Fruit fly (Drosophila melanogaster) whole organism, embryonic: Measurements from ENCODE around the gene CG12539.

Experiments
- Atf3 ChIP-seq: fragments of 200-800 bp; sonication (Bioruptor generic); optimal IDR thresholded peaks from 3 replicates; lab custom pipeline; 2016; ENCODE audit warnings: missing biosample characterization, missing genetic modification characterization
- B-H2 ChIP-seq: fragments of 200-800 bp; sonication (Bioruptor generic); optimal IDR thresholded peaks from 2 replicates; lab custom pipeline; 2018; ENCODE audit warnings: missing biosample characterization, mild to moderate bottlenecking, missing genetic modification characterization
- CG10565 ChIP-seq: fragments of 200-800 bp; sonication (Bioruptor generic); optimal IDR thresholded peaks from 3 replicates; lab custom pipeline; 2016; ENCODE audit warnings: missing biosample characterization, mild to moderate bottlenecking, missing genetic modification characterization
- CG10979 ChIP-seq: fragments of 200-800 bp; sonication (Bioruptor generic); optimal IDR thresholded peaks from 2 replicates; lab custom pipeline; 2018; ENCODE audit warnings: missing biosample characterization, mild to moderate bottlenecking, missing genetic modification characterization, moderate library complexity
- CG11398 ChIP-seq: fragments of 200-800 bp; sonication (Bioruptor generic); optimal IDR thresholded peaks from 2 replicates; lab custom pipeline; 2016; ENCODE audit warnings: missing biosample characterization, missing genetic modification characterization
- CG11695 ChIP-seq: fragments of 200-800 bp; sonication (Bioruptor generic); IDR thresholded peaks from 3 replicates; pipeline ENCODE4 v1.3.6; 2022; ENCODE audit warnings: missing biosample characterization, missing genetic modification characterization
- CG12155 ChIP-seq: fragments of 200-800 bp; sonication (Bioruptor generic); optimal IDR thresholded peaks from 3 replicates; lab custom pipeline; 2016; ENCODE audit warnings: missing biosample characterization, missing genetic modification characterization
- CG13894 ChIP-seq: fragments of 200-800 bp; sonication (Bioruptor generic); optimal IDR thresholded peaks from 3 replicates; lab custom pipeline; 2018; ENCODE audit warnings: missing biosample characterization, mild to moderate bottlenecking, missing genetic modification characterization, moderate library complexity
- CG15269 ChIP-seq: fragments of 200-800 bp; sonication (Bioruptor generic); optimal IDR thresholded peaks from 2 replicates; lab custom pipeline; 2018; ENCODE audit warnings: missing biosample characterization, mild to moderate bottlenecking, missing genetic modification characterization, moderate library complexity
- CG16779 ChIP-seq: fragments of 200-800 bp; sonication (Bioruptor generic); IDR thresholded peaks from 2 replicates; pipeline ENCODE4 v1.3.6; 2022; ENCODE audit warnings: missing biosample characterization, missing genetic modification characterization
- CG17359 ChIP-seq: fragments of 200-800 bp; sonication (Bioruptor generic); optimal IDR thresholded peaks from 3 replicates; lab custom pipeline; 2018; ENCODE audit warnings: missing biosample characterization, mild to moderate bottlenecking, missing genetic modification characterization, moderate library complexity
- CG30020 ChIP-seq: fragments of 200-800 bp; optimal IDR thresholded peaks from 2 replicates; lab custom pipeline; 2019; ENCODE audit warnings: missing biosample characterization, mild to moderate bottlenecking, missing genetic modification characterization, moderate library complexity
- CG30403 ChIP-seq: fragments of 200-800 bp; sonication (Bioruptor generic); optimal IDR thresholded peaks from 3 replicates; lab custom pipeline; 2016; ENCODE audit warnings: missing biosample characterization, missing genetic modification characterization
- CG32532 ChIP-seq: fragments of 200-800 bp; sonication (Bioruptor generic); IDR thresholded peaks from 2 replicates; pipeline ENCODE4 v1.3.6; 2022; ENCODE audit warnings: missing biosample characterization, missing genetic modification characterization
- CG33213 ChIP-seq: fragments of 200-800 bp; sonication (Bioruptor generic); optimal IDR thresholded peaks from 3 replicates; lab custom pipeline; 2016; ENCODE audit warnings: missing biosample characterization, missing genetic modification characterization
- CG4820 ChIP-seq: fragments of 200-800 bp; sonication (Bioruptor generic); optimal IDR thresholded peaks from 3 replicates; lab custom pipeline; 2016; ENCODE audit warnings: missing biosample characterization, missing genetic modification characterization
- CG8290 ChIP-seq, 3 experiments: fragments of 200-800 bp; sonication (Bioruptor generic); optimal IDR thresholded peaks; 2 replicates each; lab custom pipeline; 2016 to 2019; ENCODE audit warnings: missing biosample characterization in 3 of 3, missing genetic modification characterization in 3 of 3, mild to moderate bottlenecking in 2 of 3, moderate library complexity in 1 of 3
- CG8388 ChIP-seq: fragments of 200-800 bp; sonication (Bioruptor generic); optimal IDR thresholded peaks from 2 replicates; lab custom pipeline; 2019; ENCODE audit warnings: missing biosample characterization, mild to moderate bottlenecking, missing genetic modification characterization, moderate library complexity
- CG8944 ChIP-seq: fragments of 200-800 bp; sonication (Bioruptor generic); optimal IDR thresholded peaks from 3 replicates; lab custom pipeline; 2016; ENCODE audit warnings: missing biosample characterization, missing genetic modification characterization
- CG9876 ChIP-seq: fragments of 200-800 bp; sonication (Bioruptor generic); optimal IDR thresholded peaks from 2 replicates; lab custom pipeline; 2016; ENCODE audit warnings: missing biosample characterization, missing genetic modification characterization
- CHES-1-like ChIP-seq: fragments of 200-800 bp; sonication (Bioruptor generic); optimal IDR thresholded peaks from 2 replicates; lab custom pipeline; 2016; ENCODE audit warnings: missing biosample characterization, missing genetic modification characterization
- Chrac-16 ChIP-seq: fragments of 200-800 bp; sonication (Bioruptor generic); optimal IDR thresholded peaks from 3 replicates; lab custom pipeline; 2016; ENCODE audit warnings: missing biosample characterization, missing genetic modification characterization
- Dad ChIP-seq: fragments of 200-800 bp; sonication (Bioruptor generic); optimal IDR thresholded peaks from 3 replicates; lab custom pipeline; 2016; ENCODE audit warnings: missing biosample characterization, missing genetic modification characterization
- E2f1 ChIP-seq: fragments of 200-800 bp; sonication (Bioruptor generic); IDR thresholded peaks from 2 replicates; pipeline ENCODE4 v1.3.6; 2022; ENCODE audit warnings: missing biosample characterization, missing genetic modification characterization
- HHEX ChIP-seq: fragments of 200-800 bp; sonication (Bioruptor generic); optimal IDR thresholded peaks from 3 replicates; lab custom pipeline; 2017; ENCODE audit warnings: missing biosample characterization, mild to moderate bottlenecking, missing genetic modification characterization, missing genetic modification reagents
- HLH3B ChIP-seq: fragments of 200-800 bp; sonication (Bioruptor generic); IDR thresholded peaks from 2 replicates; pipeline ENCODE4 v1.3.6; 2022; ENCODE audit warnings: missing biosample characterization, missing genetic modification characterization
- Hand ChIP-seq: fragments of 200-800 bp; sonication (Bioruptor generic); optimal IDR thresholded peaks from 2 replicates; lab custom pipeline; 2017; ENCODE audit warnings: mild to moderate bottlenecking, missing biosample characterization, missing genetic modification reagents, missing genetic modification characterization
- Hr3 ChIP-seq: fragments of 200-800 bp; sonication (Bioruptor generic); optimal IDR thresholded peaks from 3 replicates; lab custom pipeline; 2016; ENCODE audit warnings: missing biosample characterization, missing genetic modification characterization
- Myb ChIP-seq: fragments of 200-800 bp; sonication (Bioruptor generic); optimal IDR thresholded peaks from 2 replicates; lab custom pipeline; 2016; ENCODE audit warnings: missing biosample characterization, missing genetic modification characterization
- NK7.1 ChIP-seq: fragments of 200-800 bp; sonication (Bioruptor generic); optimal IDR thresholded peaks from 3 replicates; lab custom pipeline; 2016; ENCODE audit warnings: missing biosample characterization, missing genetic modification characterization
- Oaz ChIP-seq: fragments of 200-800 bp; sonication (Bioruptor generic); IDR thresholded peaks from 2 replicates; pipeline ENCODE4 v1.3.6; 2022; ENCODE audit warnings: missing biosample characterization, missing genetic modification characterization
- PHDP ChIP-seq: fragments of 200-800 bp; sonication (Bioruptor generic); optimal IDR thresholded peaks from 3 replicates; lab custom pipeline; 2018; ENCODE audit warnings: missing biosample characterization, mild to moderate bottlenecking, missing genetic modification characterization, moderate library complexity
- Rfx ChIP-seq: fragments of 200-800 bp; sonication (Bioruptor generic); IDR thresholded peaks from 2 replicates; pipeline ENCODE4 v1.3.6; 2022; ENCODE audit warnings: missing biosample characterization, missing genetic modification characterization
- Tbp ChIP-seq: fragments of >200 bp; optimal IDR thresholded peaks from 2 replicates; lab custom pipeline; 2018; ENCODE audit warnings: missing biosample characterization, missing genetic modification characterization
- ab ChIP-seq: fragments of 200-800 bp; sonication (Bioruptor generic); optimal IDR thresholded peaks from 2 replicates; lab custom pipeline; 2016; ENCODE audit warnings: missing biosample characterization, missing genetic modification characterization
- ash1 ChIP-seq: fragments of 200-800 bp; sonication (Bioruptor generic); optimal IDR thresholded peaks from 2 replicates; lab custom pipeline; 2018; ENCODE audit warnings: missing biosample characterization, mild to moderate bottlenecking, missing genetic modification characterization
- az2 ChIP-seq: fragments of 200-800 bp; sonication (Bioruptor generic); optimal IDR thresholded peaks from 3 replicates; lab custom pipeline; 2016; ENCODE audit warnings: missing biosample characterization, missing genetic modification characterization
- br ChIP-seq: fragments of >200 bp; optimal IDR thresholded peaks from 2 replicates; lab custom pipeline; 2017
- cas ChIP-seq: fragments of 200-800 bp; sonication (Bioruptor generic); IDR thresholded peaks from 2 replicates; pipeline ENCODE4 v1.3.6; 2022; ENCODE audit warnings: missing biosample characterization, missing genetic modification characterization
- crc ChIP-seq: fragments of 200-800 bp; sonication (Bioruptor generic); optimal IDR thresholded peaks from 2 replicates; lab custom pipeline; 2016; ENCODE audit warnings: missing biosample characterization, missing genetic modification characterization
- cwo ChIP-seq: fragments of 200-800 bp; sonication (Bioruptor generic); optimal IDR thresholded peaks from 3 replicates; lab custom pipeline; 2017; ENCODE audit warnings: missing biosample characterization, missing genetic modification characterization, mild to moderate bottlenecking, moderate library complexity, missing genetic modification reagents
- exex ChIP-seq: fragments of 200-800 bp; sonication (Bioruptor generic); optimal IDR thresholded peaks from 4 replicates; lab custom pipeline; 2018; ENCODE audit warnings: missing biosample characterization, mild to moderate bottlenecking, missing genetic modification characterization, moderate library complexity
- fd64A ChIP-seq: fragments of 200-800 bp; sonication (Bioruptor generic); optimal IDR thresholded peaks from 3 replicates; lab custom pipeline; 2018; ENCODE audit warnings: missing biosample characterization, mild to moderate bottlenecking, missing genetic modification characterization
- gem ChIP-seq: fragments of 200-800 bp; sonication (Bioruptor generic); optimal IDR thresholded peaks from 2 replicates; lab custom pipeline; 2019; ENCODE audit warnings: missing biosample characterization, mild to moderate bottlenecking, missing genetic modification characterization, moderate library complexity
- her ChIP-seq: fragments of 200-800 bp; sonication (Bioruptor generic); optimal IDR thresholded peaks from 2 replicates; lab custom pipeline; 2016; ENCODE audit warnings: missing biosample characterization, missing genetic modification characterization
- jigr1 ChIP-seq: fragments of 200-800 bp; sonication (Bioruptor generic); IDR thresholded peaks from 3 replicates; pipeline ENCODE4 v1.3.6; 2022; ENCODE audit warnings: missing biosample characterization, missing genetic modification characterization
- jumu ChIP-seq: fragments of 200-800 bp; sonication (Bioruptor generic); optimal IDR thresholded peaks from 3 replicates; lab custom pipeline; 2016; ENCODE audit warnings: missing biosample characterization, missing genetic modification characterization
- nmo ChIP-seq: fragments of 200-800 bp; sonication (Bioruptor generic); optimal IDR thresholded peaks from 2 replicates; lab custom pipeline; 2018; ENCODE audit warnings: missing biosample characterization, mild to moderate bottlenecking, missing genetic modification characterization, moderate library complexity
- slbo ChIP-seq: fragments of 200-800 bp; sonication (Bioruptor generic); IDR thresholded peaks from 2 replicates; pipeline ENCODE4 v1.3.6; 2022; ENCODE audit warnings: missing biosample characterization, missing genetic modification characterization
- stc ChIP-seq: fragments of 200-800 bp; sonication (Bioruptor generic); IDR thresholded peaks from 2 replicates; pipeline ENCODE4 v1.3.6; 2022; ENCODE audit warnings: missing biosample characterization, missing genetic modification characterization

Gene CG12539

DNA sequence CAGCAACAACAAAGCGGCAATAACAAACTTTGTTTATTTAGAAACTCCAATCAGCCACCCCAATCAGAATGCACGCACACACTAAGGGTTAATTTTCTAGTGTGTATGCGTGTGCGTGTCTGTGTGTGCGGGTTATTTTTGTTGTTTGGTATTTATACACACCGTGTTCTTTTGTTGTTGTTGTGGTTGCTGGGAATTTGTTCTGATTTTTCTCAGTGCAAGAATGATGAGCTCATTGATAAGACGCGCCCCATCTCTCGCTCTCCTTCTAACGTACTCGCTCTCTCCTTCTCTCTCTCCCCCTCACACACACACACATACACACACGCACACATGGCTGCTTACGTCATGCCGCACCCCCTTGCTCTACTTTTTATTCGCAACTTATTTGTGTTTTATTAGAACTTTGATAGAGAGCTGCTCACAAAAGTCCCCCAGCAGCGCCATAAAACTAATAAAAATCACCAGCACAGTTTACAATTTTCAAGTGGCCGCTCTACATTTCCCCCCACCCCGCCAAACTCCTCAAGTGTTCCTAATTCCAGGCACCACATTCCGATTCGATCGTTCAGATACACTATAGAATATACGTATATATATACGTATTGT lies 4.7 kb downstream of the CG12539 start (continued):
- TF ChIP-seq CG10565 (GFP tag; lab: Kevin White, UChicago) (no peak), Hr3 (GFP tag; lab: Kevin White, UChicago) (peak; percentile 14), CG11695 (GFP tag; lab: Robert Waterston, UW) (peak; percentile 52; the same call in 1 of the 3 replicates), nmo (GFP tag; lab: Kevin White, UChicago) (no peak), CG17359 (tag; lab: Kevin White, UChicago) (peak; percentile 19), Myb (GFP tag; lab: Kevin White, UChicago) (peak; percentile 48), CG30020 (tag; lab: Kevin White, UChicago) (no peak), az2 (GFP tag; lab: Kevin White, UChicago) (peak; percentile 15), CG8944 (GFP tag; lab: Kevin White, UChicago) (peak; percentile 49), CG11398 (no peak), E2f1 (GFP tag; lab: Robert Waterston, UW) (peak; percentile 14; the same call in 1 of the 2 replicates), ash1 (no peak), CG9876 (GFP tag; lab: Kevin White, UChicago) (peak; percentile 73), CG13894 (peak; percentile 91), CG15269 (peak; percentile 35), CG30403 (GFP tag; lab: Kevin White, UChicago) (peak; percentile 23), jigr1 (GFP tag; lab: Robert Waterston, UW) (no peak), jumu (GFP tag; lab: Kevin White, UChicago) (peak; percentile 28), br (lab: Kevin White, UChicago) (no peak), Dad (GFP tag; lab: Kevin White, UChicago) (no peak), CG32532 (GFP tag; lab: Robert Waterston, UW) (peak; percentile 78), CG33213 (GFP tag; lab: Kevin White, UChicago) (peak; percentile 15), B-H2 (GFP tag; lab: Kevin White, UChicago) (no peak), NK7.1 (no peak), stc (GFP tag; lab: Robert Waterston, UW) (0 out of 2 replicates have a peak, but pooled peaks have one; percentile 30), CG16779 (GFP tag; lab: Robert Waterston, UW) (0 out of 2 replicates have a peak, but pooled peaks have one; percentile 53), PHDP (tag; lab: Kevin White, UChicago) (peak; percentile 44), Tbp (GFP tag; lab: Kevin White, UChicago) (no peak), Atf3 (GFP tag; lab: Kevin White, UChicago) (peak; percentile 88), ab (peak; percentile 5), CG4820 (peak; percentile 3), HLH3B (GFP tag; lab: Robert Waterston, UW) (peak; percentile 51; the same call in 1 of the 2 replicates), cas (GFP tag; lab: Robert Waterston, UW) (no peak), slbo (GFP tag; lab: Robert Waterston, UW) (peak; percentile 79), Chrac-16 (no peak), CG10979 (tag; lab: Kevin White, UChicago) (no peak), Hand (GFP tag; lab: Kevin White, UChicago) (peak; percentile 15), CG8388 (GFP tag; lab: Kevin White, UChicago) (no peak), Rfx (GFP tag; lab: Robert Waterston, UW) (peak; percentile 84), CHES-1-like (GFP tag; lab: Kevin White, UChicago) (peak; percentile 46), fd64A (GFP tag; lab: Kevin White, UChicago) (peak; percentile 9), her (GFP tag; lab: Kevin White, UChicago) (peak; percentile 71), gem (tag; lab: Kevin White, UChicago) (peak; percentile 52), cwo (peak; percentile 47), CG8290 (GFP tag; optimal IDR thresholded peaks at IDR 0.05; lab: Kevin White, UChicago) (no peak), CG8290 (tag; optimal IDR thresholded peaks at IDR 0.05; lab: Kevin White, UChicago) (peak in 1 of 2 experiments; percentile 76), exex (tag; lab: Kevin White, UChicago) (peak; percentile 52), HHEX (GFP tag; lab: Kevin White, UChicago) (peak; percentile 39), Oaz (0 out of 2 replicates have a peak, but pooled peaks have one; percentile 40), crc (GFP tag; lab: Kevin White, UChicago) (peak; percentile 42), CG12155 (peak; percentile 33)
